Worm (Caenorhabditis elegans) whole organism, mixed stage, embryonic: ENCODE results near the gene Y75B12B.13.
A peak's percentile ranks its signal among the peaks of the same experiment; 100 is the strongest.

Experiments used
- M03D4.4 ChIP-seq: sonication (generic microtip); optimal IDR thresholded peaks from 2 replicates; lab custom pipeline; 2017; ENCODE audit warnings: mild to moderate bottlenecking, missing genetic modification characterization, missing compliant biosample characterization
- bed-3 ChIP-seq: fragments of 200-800 bp; sonication (Bioruptor generic); optimal IDR thresholded peaks from 3 replicates; lab custom pipeline; 2018; ENCODE audit warnings: mild to moderate bottlenecking, missing genetic modification characterization, moderate library complexity, missing compliant biosample characterization
- blmp-1 ChIP-seq: fragments of 150-350 bp; optimal IDR thresholded peaks from 2 replicates; lab custom pipeline; 2014; ENCODE audit warnings: missing biosample characterization, missing genetic modification characterization
- ceh-39 ChIP-seq: fragments of 150-350 bp; optimal IDR thresholded peaks from 2 replicates; lab custom pipeline; 2014; ENCODE audit warnings: missing biosample characterization, missing genetic modification characterization
- ceh-43 ChIP-seq: fragments of 200-800 bp; sonication (Bioruptor generic); optimal IDR thresholded peaks from 2 replicates; lab custom pipeline; 2018; ENCODE audit warnings: mild to moderate bottlenecking, missing genetic modification characterization, moderate library complexity, missing compliant biosample characterization
- ceh-83 ChIP-seq: fragments of 200-800 bp; sonication (Bioruptor generic); optimal IDR thresholded peaks from 2 replicates; lab custom pipeline; 2018; ENCODE audit warnings: mild to moderate bottlenecking, missing genetic modification characterization, missing compliant biosample characterization
- ces-1 ChIP-seq: fragments of 150-350 bp; optimal IDR thresholded peaks from 2 replicates; lab custom pipeline; 2014; ENCODE audit warnings: missing biosample characterization, missing genetic modification reagents, missing genetic modification characterization
- cnd-1 ChIP-seq: fragments of 200-800 bp; sonication (Bioruptor generic); optimal IDR thresholded peaks from 2 replicates; lab custom pipeline; 2018; ENCODE audit warnings: mild to moderate bottlenecking, missing genetic modification characterization, missing compliant biosample characterization
- drap-1 ChIP-seq: fragments of 200-800 bp; sonication (Bioruptor generic); optimal IDR thresholded peaks from 3 replicates; lab custom pipeline; 2018; ENCODE audit warnings: mild to moderate bottlenecking, missing genetic modification characterization, missing compliant biosample characterization
- elt-1 ChIP-seq: sonication (generic microtip); optimal IDR thresholded peaks from 2 replicates; lab custom pipeline; 2017; ENCODE audit warnings: missing genetic modification characterization, mild to moderate bottlenecking, missing compliant biosample characterization, antibody characterized with exemption, moderate library complexity, borderline replicate concordance; ENCODE audit not compliant: insufficient read depth
- elt-3 ChIP-seq: fragments of 150-350 bp; optimal IDR thresholded peaks from 2 replicates; lab custom pipeline; 2014; ENCODE audit warnings: missing biosample characterization, missing genetic modification characterization
- flh-1 ChIP-seq: fragments of 200-800 bp; sonication (Bioruptor generic); optimal IDR thresholded peaks from 2 replicates; lab custom pipeline; 2018; ENCODE audit warnings: mild to moderate bottlenecking, missing genetic modification characterization, moderate library complexity, missing compliant biosample characterization
- ham-2 ChIP-seq: fragments of 200-800 bp; sonication (Bioruptor generic); optimal IDR thresholded peaks from 2 replicates; lab custom pipeline; 2018; ENCODE audit warnings: mild to moderate bottlenecking, missing genetic modification characterization, missing compliant biosample characterization
- hlh-1 ChIP-seq: fragments of 150-350 bp; optimal IDR thresholded peaks from 2 replicates; lab custom pipeline; 2014; ENCODE audit warnings: missing biosample characterization, missing genetic modification reagents, missing genetic modification characterization
- lin-13 ChIP-seq: fragments of 150-350 bp; optimal IDR thresholded peaks from 2 replicates; lab custom pipeline; 2014; ENCODE audit warnings: missing biosample characterization, missing genetic modification characterization
- lin-32 ChIP-seq: fragments of 200-800 bp; sonication (Bioruptor generic); optimal IDR thresholded peaks from 2 replicates; lab custom pipeline; 2018; ENCODE audit warnings: mild to moderate bottlenecking, missing genetic modification characterization, missing compliant biosample characterization
- lsy-2 ChIP-seq: fragments of 150-350 bp; optimal IDR thresholded peaks from 2 replicates; lab custom pipeline; 2014; ENCODE audit warnings: missing biosample characterization, missing genetic modification characterization
- mab-5 ChIP-seq: fragments of 150-350 bp; optimal IDR thresholded peaks from 2 replicates; lab custom pipeline; 2014; ENCODE audit warnings: missing biosample characterization, missing genetic modification characterization
- mep-1 ChIP-seq: fragments of 150-350 bp; optimal IDR thresholded peaks from 2 replicates; lab custom pipeline; 2017; ENCODE audit warnings: missing biosample characterization, missing genetic modification reagents, missing genetic modification characterization, inconsistent platforms
- mls-2 ChIP-seq: sonication (generic microtip); optimal IDR thresholded peaks from 2 replicates; lab custom pipeline; 2016; ENCODE audit warnings: mild to moderate bottlenecking, missing genetic modification characterization, moderate library complexity, missing compliant biosample characterization
- nhr-12 ChIP-seq: fragments of 150-350 bp; optimal IDR thresholded peaks from 2 replicates; lab custom pipeline; 2014; ENCODE audit warnings: missing biosample characterization, missing genetic modification characterization
- nhr-2 ChIP-seq: fragments of 150-350 bp; optimal IDR thresholded peaks from 2 replicates; lab custom pipeline; 2014; ENCODE audit warnings: missing biosample characterization, missing genetic modification characterization
- nhr-237 ChIP-seq: fragments of 150-350 bp; optimal IDR thresholded peaks from 2 replicates; lab custom pipeline; 2014; ENCODE audit warnings: missing biosample characterization, missing genetic modification characterization
- nhr-28 ChIP-seq: fragments of 150-350 bp; optimal IDR thresholded peaks from 2 replicates; lab custom pipeline; 2014; ENCODE audit warnings: missing biosample characterization, missing genetic modification characterization
- pha-4 ChIP-seq: fragments of 150-350 bp; optimal IDR thresholded peaks from 2 replicates; lab custom pipeline; 2018; ENCODE audit warnings: missing biosample characterization, missing genetic modification reagents, missing genetic modification characterization
- sem-2 ChIP-seq: fragments of 200-800 bp; sonication (Bioruptor generic); optimal IDR thresholded peaks from 2 replicates; lab custom pipeline; 2018; ENCODE audit warnings: mild to moderate bottlenecking, missing genetic modification characterization, missing compliant biosample characterization
- snpc-4 ChIP-seq: fragments of 150-350 bp; optimal IDR thresholded peaks from 2 replicates; lab custom pipeline; 2014; ENCODE audit warnings: missing biosample characterization, missing genetic modification characterization
- sptf-1 ChIP-seq: sonication (generic microtip); optimal IDR thresholded peaks from 2 replicates; lab custom pipeline; 2017; ENCODE audit warnings: mild to moderate bottlenecking, missing genetic modification characterization, moderate library complexity, missing compliant biosample characterization
- tbx-8 ChIP-seq: fragments of 200-800 bp; sonication (Bioruptor generic); optimal IDR thresholded peaks from 2 replicates; lab custom pipeline; 2018; ENCODE audit warnings: mild to moderate bottlenecking, missing genetic modification characterization, moderate library complexity, missing compliant biosample characterization
- unc-120 ChIP-seq: sonication (generic microtip); optimal IDR thresholded peaks from 2 replicates; lab custom pipeline; 2017; ENCODE audit warnings: missing genetic modification characterization, missing compliant biosample characterization; ENCODE audit not compliant: poor library complexity, severe bottlenecking
- unc-39 ChIP-seq: fragments of 150-350 bp; optimal IDR thresholded peaks from 2 replicates; lab custom pipeline; 2014; ENCODE audit warnings: missing biosample characterization, missing genetic modification characterization
- unc-62 ChIP-seq: fragments of 150-350 bp; optimal IDR thresholded peaks from 2 replicates; lab custom pipeline; 2014; ENCODE audit warnings: missing biosample characterization, missing genetic modification reagents, missing genetic modification characterization
- zip-8 ChIP-seq: fragments of 150-350 bp; optimal IDR thresholded peaks from 2 replicates; lab custom pipeline; 2014; ENCODE audit warnings: missing biosample characterization, missing genetic modification characterization
- ztf-11 ChIP-seq: fragments of 150-350 bp; optimal IDR thresholded peaks from 2 replicates; lab custom pipeline; 2014; ENCODE audit warnings: missing biosample characterization, missing genetic modification characterization

Gene Y75B12B.13

DNA sequence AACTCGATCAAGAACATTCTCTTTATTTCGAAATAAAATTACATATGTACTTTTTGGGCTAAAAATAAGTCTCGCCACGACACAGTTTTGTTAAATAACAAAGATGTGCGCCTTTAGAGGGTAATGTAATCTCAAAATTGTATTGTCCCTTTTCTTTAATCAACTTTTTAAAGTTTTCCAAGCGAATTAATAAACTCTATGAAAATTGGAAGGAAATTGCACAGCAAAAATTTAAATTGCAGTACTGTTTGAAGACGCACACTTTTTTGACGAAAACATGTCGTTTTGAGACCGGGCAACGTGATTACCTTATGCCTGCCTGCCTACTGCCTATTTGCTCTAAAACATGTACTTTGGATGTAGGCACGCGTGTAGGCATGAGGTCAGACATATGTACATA is 1.8 kb downstream of the Y75B12B.13 start:
- no peak for TF ChIP-seq snpc-4 (tag; lab: Kevin White, UChicago)
- TF ChIP-seq zip-8 (tag; lab: Kevin White, UChicago), result no peak
- TF ChIP-seq hlh-1 (tag; lab: Kevin White, UChicago), result no peak
- TF ChIP-seq, all 35 proteins: peak for 0

DNA sequence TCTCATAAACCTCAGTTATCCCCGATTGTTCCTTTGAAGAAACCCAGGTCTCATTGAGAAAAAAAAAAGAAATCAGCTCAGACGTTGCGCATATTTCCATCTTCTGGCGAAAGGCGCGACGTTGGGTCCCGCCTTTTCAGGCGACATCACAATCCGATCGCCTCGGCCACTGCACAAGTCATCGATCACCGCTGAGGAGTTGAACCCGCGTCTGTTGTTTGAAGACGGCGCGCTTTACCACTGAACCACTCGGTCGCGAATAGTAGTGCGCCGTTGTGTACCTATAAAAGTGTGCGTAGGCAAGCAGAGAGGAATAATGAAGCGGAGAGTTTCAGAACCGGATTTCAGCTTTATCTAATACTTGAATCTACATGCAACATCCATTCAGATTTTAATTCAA is 2.9 kb downstream of the Y75B12B.13 start, which contains the start of gene Y75B12B.11:
Gene Y75B12B.11, plus strand, starts transcription at position 394 of the 400 bp plus-strand sequence.
- TF ChIP-seq snpc-4 (tag; lab: Kevin White, UChicago) (no peak), lin-13 (tag; lab: Kevin White, UChicago) (peak; percentile 61), ceh-43 (GFP tag; lab: Kevin White, UChicago) (peak; percentile 84), hlh-1 (tag; lab: Kevin White, UChicago) (peak; percentile 28), unc-120 (tag; lab: Kevin White, UChicago) (peak; percentile 94), flh-1 (GFP tag; lab: Kevin White, UChicago) (peak; percentile 77), nhr-12 (tag; lab: Kevin White, UChicago) (no peak), mls-2 (peak; percentile 93), ham-2 (GFP tag; lab: Kevin White, UChicago) (peak; percentile 81), sptf-1 (tag; lab: Kevin White, UChicago) (peak; percentile 93), ces-1 (no peak), lin-32 (GFP tag; lab: Kevin White, UChicago) (peak; percentile 83), cnd-1 (peak; percentile 94), nhr-2 (no peak), nhr-28 (tag; lab: Kevin White, UChicago) (no peak), drap-1 (peak; percentile 99), blmp-1 (tag; lab: Kevin White, UChicago) (no peak), tbx-8 (peak; percentile 88), pha-4 (tag; lab: Kevin White, UChicago) (peak; percentile 75), elt-1 (no peak), M03D4.4 (peak; percentile 90), bed-3 (peak; percentile 76), sem-2 (GFP tag; lab: Kevin White, UChicago) (peak; percentile 84), unc-39 (tag; lab: Kevin White, UChicago) (no peak), ztf-11 (tag; lab: Kevin White, UChicago) (peak; percentile 1), mab-5 (tag; lab: Kevin White, UChicago) (peak; percentile 26), mep-1 (tag; lab: Kevin White, UChicago) (peak; percentile 47), ceh-83 (GFP tag; lab: Kevin White, UChicago) (peak; percentile 93), lsy-2 (tag; lab: Kevin White, UChicago) (peak; percentile 52), unc-62 (GFP tag; lab: Kevin White, UChicago) (peak; percentile 24), elt-3 (tag; lab: Kevin White, UChicago) (no peak)

DNA sequence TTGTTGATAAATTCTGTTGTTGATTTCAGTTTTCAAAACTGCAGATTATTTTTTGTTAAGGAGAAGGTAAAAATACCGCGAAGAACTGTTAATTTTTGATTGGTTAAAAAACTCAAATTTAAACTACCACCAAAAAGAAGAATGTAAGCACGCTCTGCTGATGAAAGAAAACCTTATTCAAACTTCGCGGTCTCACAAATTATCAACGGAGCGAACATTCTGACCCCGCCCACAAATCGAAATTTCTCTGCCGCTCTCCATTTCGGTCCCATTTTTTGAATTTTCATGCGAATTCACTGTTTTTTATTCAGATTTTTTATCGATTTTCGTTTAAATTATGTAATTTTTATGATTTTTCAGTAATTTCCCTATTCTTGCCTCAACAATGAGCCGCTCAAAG is 4.2 kb downstream of the Y75B12B.13 start, which contains the start of gene cyn-3:
Gene cyn-3, plus strand, starts transcription at position 361 of the 400 bp plus-strand sequence.
- TF ChIP-seq ceh-39 (tag; lab: Kevin White, UChicago), result peak; percentile 26
- no peak for TF ChIP-seq nhr-28 (tag; lab: Kevin White, UChicago)
- TF ChIP-seq elt-1, result no peak
- TF ChIP-seq sptf-1 (tag; lab: Kevin White, UChicago), result no peak
- peak; percentile 81 for TF ChIP-seq ces-1
- TF ChIP-seq lin-13 (tag; lab: Kevin White, UChicago), result peak; percentile 58
- TF ChIP-seq mep-1 (tag; lab: Kevin White, UChicago), result peak; percentile 78
- peak; percentile 83 for TF ChIP-seq lsy-2 (tag; lab: Kevin White, UChicago)
- peak; percentile 71 for TF ChIP-seq nhr-237 (tag; lab: Kevin White, UChicago)
- peak; percentile 77 for TF ChIP-seq pha-4 (tag; lab: Kevin White, UChicago)
- no peak for TF ChIP-seq nhr-12 (tag; lab: Kevin White, UChicago)
- peak; percentile 18 for TF ChIP-seq hlh-1 (tag; lab: Kevin White, UChicago)
- no peak for TF ChIP-seq zip-8 (tag; lab: Kevin White, UChicago)
- TF ChIP-seq, all 35 proteins: peak for 8
